Worm (Caenorhabditis elegans): ENCODE data around the gene C09G9.8.

C09G9.8 gene

ce11 chrIV:8850807-8851206 lies 30.5 kb upstream of the C09G9.8 start:
- TF ChIP-seq ceh-83 (GFP tag; optimal IDR thresholded peaks at IDR 0.05) (no peak), unc-120 (tag; optimal IDR thresholded peaks at IDR 0.05; ENCODE audit: poor library complexity, severe bottlenecking) (peak; percentile 53), tbx-8 (GFP tag; optimal IDR thresholded peaks at IDR 0.05) (no peak)

DNA sequence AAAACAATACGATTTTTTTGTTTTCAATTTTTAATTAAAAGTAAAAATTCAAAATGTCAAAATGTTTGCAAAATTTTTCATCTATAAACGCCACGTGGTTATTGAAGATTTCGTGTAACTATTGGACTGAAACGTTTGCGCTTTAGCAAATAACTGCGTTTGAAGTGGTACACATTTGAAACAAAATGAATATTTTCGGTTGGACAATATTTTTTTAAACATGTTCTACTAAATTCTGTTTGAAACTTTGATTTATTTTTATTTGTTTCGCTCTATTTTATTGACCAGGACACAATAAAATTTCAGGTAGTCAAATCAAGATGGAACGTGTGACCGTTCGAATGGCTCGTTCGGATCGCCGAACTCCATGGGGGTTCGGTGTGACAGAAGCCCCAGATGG lies 29.1 kb upstream of the C09G9.8 start, which contains the start of gene alp-1:
Gene alp-1 (plus strand): TSS at position 301 of the 400 bp plus-strand sequence.
- no peak for TF ChIP-seq unc-120 (tag; optimal IDR thresholded peaks at IDR 0.05; ENCODE audit: poor library complexity, severe bottlenecking)
- TF ChIP-seq drap-1 (GFP tag; optimal IDR thresholded peaks at IDR 0.05) = no peak
- TF ChIP-seq cnd-1 (tag; optimal IDR thresholded peaks at IDR 0.05) = no peak
- no peak for TF ChIP-seq bed-3 (GFP tag; optimal IDR thresholded peaks at IDR 0.05)
- no peak for TF ChIP-seq M03D4.4 (tag; optimal IDR thresholded peaks at IDR 0.05)
- TF ChIP-seq lsy-2 (tag; optimal IDR thresholded peaks at IDR 0.05) = no peak
- TF ChIP-seq lin-32 (GFP tag; optimal IDR thresholded peaks at IDR 0.05) = no peak
- TF ChIP-seq elt-3 (tag; optimal IDR thresholded peaks at IDR 0.05) = no peak
- TF ChIP-seq elt-1 (tag; optimal IDR thresholded peaks at IDR 0.05; ENCODE audit: borderline replicate concordance, insufficient read depth) = no peak
- TF ChIP-seq snpc-4 (tag; optimal IDR thresholded peaks at IDR 0.05) = no peak
- no peak for TF ChIP-seq unc-39 (tag; optimal IDR thresholded peaks at IDR 0.05)
- TF ChIP-seq ceh-83 (GFP tag; optimal IDR thresholded peaks at IDR 0.05) = no peak
- no peak for TF ChIP-seq unc-62 (GFP tag; optimal IDR thresholded peaks at IDR 0.05)
- TF ChIP-seq lin-13 (tag; optimal IDR thresholded peaks at IDR 0.05) = no peak
- no peak for TF ChIP-seq hlh-1 (tag; optimal IDR thresholded peaks at IDR 0.05)
- no peak for TF ChIP-seq flh-1 (GFP tag; optimal IDR thresholded peaks at IDR 0.05)
- no peak for TF ChIP-seq nhr-237 (tag; optimal IDR thresholded peaks at IDR 0.05)
- no peak for TF ChIP-seq sptf-1 (tag; optimal IDR thresholded peaks at IDR 0.05)
- no peak for TF ChIP-seq nhr-28 (tag; optimal IDR thresholded peaks at IDR 0.05)
- no peak for TF ChIP-seq zip-8 (tag; optimal IDR thresholded peaks at IDR 0.05)

DNA sequence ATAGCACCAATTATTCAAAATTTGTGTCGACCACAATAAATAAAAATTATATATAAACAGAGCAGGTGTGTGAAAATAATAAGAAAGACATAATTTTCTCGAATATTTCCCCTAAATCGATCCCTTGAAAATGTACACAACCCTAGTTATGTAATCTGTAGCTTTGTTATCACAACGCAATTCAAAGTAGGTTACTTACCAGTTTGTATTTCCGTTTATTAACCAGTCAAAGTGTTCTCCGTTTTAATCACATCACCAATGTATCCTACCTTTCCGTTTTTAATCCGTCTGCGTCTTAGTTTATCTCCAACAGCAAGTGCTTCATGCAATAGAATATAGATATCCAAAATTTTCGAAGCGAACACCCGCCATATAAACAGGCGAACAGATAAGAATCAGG lies 28.0 kb upstream of the C09G9.8 start:
- peak; percentile 66 for TF ChIP-seq ham-2 (GFP tag; optimal IDR thresholded peaks at IDR 0.05)
- TF ChIP-seq sem-2 (GFP tag; optimal IDR thresholded peaks at IDR 0.05) = no peak

DNA sequence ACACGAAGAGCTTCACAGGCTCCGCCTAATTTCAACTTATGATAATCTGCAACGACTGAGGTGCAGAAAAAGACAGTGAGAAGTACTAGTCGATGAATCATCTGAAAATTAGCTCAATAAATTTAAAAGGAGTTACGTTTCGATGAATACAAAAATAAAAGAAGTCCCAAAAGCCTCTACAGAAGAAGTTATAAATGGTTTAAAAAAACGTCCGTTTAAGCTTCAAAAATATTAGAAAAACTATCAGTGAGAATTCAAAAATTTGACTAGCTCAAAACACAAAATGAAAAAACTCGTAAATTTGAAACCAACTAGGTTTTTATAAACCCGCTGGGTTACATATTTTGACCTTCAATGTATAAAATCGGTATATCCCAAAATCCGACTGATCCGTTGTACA lies 25.3 kb upstream of the C09G9.8 start, which contains the start of gene T11B7.5:
Gene T11B7.5 (minus strand): TSS at position 101 of the 400 bp plus-strand sequence.
- TF ChIP-seq ces-1 (GFP tag; optimal IDR thresholded peaks at IDR 0.05) (no peak), mls-2 (tag; optimal IDR thresholded peaks at IDR 0.05) (no peak), unc-39 (tag; optimal IDR thresholded peaks at IDR 0.05) (no peak), unc-120 (tag; optimal IDR thresholded peaks at IDR 0.05; ENCODE audit: poor library complexity, severe bottlenecking) (no peak), lsy-2 (tag; optimal IDR thresholded peaks at IDR 0.05) (no peak), mab-5 (tag; optimal IDR thresholded peaks at IDR 0.05) (no peak), M03D4.4 (tag; optimal IDR thresholded peaks at IDR 0.05) (no peak), nhr-28 (tag; optimal IDR thresholded peaks at IDR 0.05) (no peak), elt-3 (tag; optimal IDR thresholded peaks at IDR 0.05) (no peak), ham-2 (GFP tag; optimal IDR thresholded peaks at IDR 0.05) (no peak), cnd-1 (tag; optimal IDR thresholded peaks at IDR 0.05) (no peak), unc-62 (GFP tag; optimal IDR thresholded peaks at IDR 0.05) (no peak), bed-3 (GFP tag; optimal IDR thresholded peaks at IDR 0.05) (no peak), nhr-76 (tag; optimal IDR thresholded peaks at IDR 0.05) (no peak)

- no peak for TF ChIP-seq mls-2 (tag; optimal IDR thresholded peaks at IDR 0.05)
- no peak for TF ChIP-seq zip-8 (tag; optimal IDR thresholded peaks at IDR 0.05)
- no peak for TF ChIP-seq sem-2 (GFP tag; optimal IDR thresholded peaks at IDR 0.05)
- no peak for TF ChIP-seq mab-5 (tag; optimal IDR thresholded peaks at IDR 0.05)
- TF ChIP-seq flh-1 (GFP tag; optimal IDR thresholded peaks at IDR 0.05) = no peak
- no peak for TF ChIP-seq M03D4.4 (tag; optimal IDR thresholded peaks at IDR 0.05)
- TF ChIP-seq nhr-76 (tag; optimal IDR thresholded peaks at IDR 0.05) = no peak
- TF ChIP-seq bed-3 (GFP tag; optimal IDR thresholded peaks at IDR 0.05) = no peak
- no peak for TF ChIP-seq cnd-1 (tag; optimal IDR thresholded peaks at IDR 0.05)
- no peak for TF ChIP-seq tbx-8 (GFP tag; optimal IDR thresholded peaks at IDR 0.05)
- no peak for TF ChIP-seq ham-2 (GFP tag; optimal IDR thresholded peaks at IDR 0.05)
- no peak for TF ChIP-seq elt-3 (tag; optimal IDR thresholded peaks at IDR 0.05)
- TF ChIP-seq sptf-1 (tag; optimal IDR thresholded peaks at IDR 0.05) = no peak
Observed at ce11 chrIV:8864672-8865071, 16.6 kb upstream of the C09G9.8 start.

DNA sequence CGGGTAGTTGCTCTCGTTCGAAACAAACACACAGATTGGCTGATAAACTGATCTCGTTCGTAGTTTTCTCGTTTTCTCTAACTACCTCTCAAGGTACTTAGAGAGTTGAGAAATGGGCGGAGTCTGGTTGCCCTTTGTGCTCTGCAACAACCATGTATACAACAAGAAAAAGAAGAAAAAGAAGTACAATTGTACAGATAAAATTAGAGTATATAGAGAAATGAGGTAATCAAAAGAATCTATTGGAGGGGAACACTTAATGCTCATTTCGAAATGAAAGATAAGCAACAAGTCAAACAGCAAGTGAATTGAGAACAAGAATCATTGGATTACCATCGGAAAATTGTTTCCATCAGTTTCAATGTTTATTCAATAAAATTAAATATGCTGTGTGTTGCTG lies 15.9 kb upstream of the C09G9.8 start, which contains the start of gene C09G9.1:
Gene C09G9.1 (minus strand): TSS at position 143 of the 400 bp plus-strand sequence.
- no peak for TF ChIP-seq nhr-2 (tag; optimal IDR thresholded peaks at IDR 0.05)
- no peak for TF ChIP-seq drap-1 (GFP tag; optimal IDR thresholded peaks at IDR 0.05)
- no peak for TF ChIP-seq cnd-1 (tag; optimal IDR thresholded peaks at IDR 0.05)
- no peak for TF ChIP-seq ham-2 (GFP tag; optimal IDR thresholded peaks at IDR 0.05)
- no peak for TF ChIP-seq tbx-8 (GFP tag; optimal IDR thresholded peaks at IDR 0.05)

Data from whole organism, mixed stage, embryonic.